Fruit fly (Drosophila melanogaster) whole organism, embryonic: ENCODE results near the gene CG8907.

Experiments used
- Ada2b ChIP-seq: fragments of 200-800 bp; sonication (Bioruptor generic); IDR thresholded peaks from 2 replicates; pipeline ENCODE4 v1.3.6; 2022; ENCODE audit warnings: missing biosample characterization, missing genetic modification characterization
- Adf1 ChIP-seq: fragments of 200-800 bp; sonication (Bioruptor generic); IDR thresholded peaks from 2 replicates; pipeline ENCODE4 v1.3.6; 2022; ENCODE audit warnings: missing biosample characterization, missing genetic modification characterization
- BEAF-32 ChIP-seq: fragments of 200-800 bp; sonication (Bioruptor generic); optimal IDR thresholded peaks from 3 replicates; lab custom pipeline; 2017; ENCODE audit warnings: missing biosample characterization, missing genetic modification characterization, mild to moderate bottlenecking, moderate library complexity, missing genetic modification reagents
- Bdp1 ChIP-seq: fragments of 200-800 bp; sonication (Bioruptor generic); optimal IDR thresholded peaks from 3 replicates; lab custom pipeline; 2016; ENCODE audit warnings: missing biosample characterization, missing genetic modification characterization
- CG10321 ChIP-seq: fragments of 200-800 bp; sonication (Bioruptor generic); IDR thresholded peaks from 2 replicates; pipeline ENCODE4 v1.3.6; 2022; ENCODE audit warnings: missing biosample characterization, missing genetic modification characterization
- CG10462 ChIP-seq: fragments of 200-800 bp; sonication (Bioruptor generic); optimal IDR thresholded peaks from 2 replicates; lab custom pipeline; 2016; ENCODE audit warnings: missing biosample characterization, missing genetic modification characterization
- CG11504 ChIP-seq: fragments of 200-800 bp; sonication (Bioruptor generic); optimal IDR thresholded peaks from 3 replicates; lab custom pipeline; 2019; ENCODE audit warnings: missing biosample characterization, mild to moderate bottlenecking, missing genetic modification characterization, moderate library complexity
- CG1233 ChIP-seq: fragments of 200-800 bp; sonication (Bioruptor generic); optimal IDR thresholded peaks from 4 replicates; lab custom pipeline; 2018; ENCODE audit warnings: missing biosample characterization, mild to moderate bottlenecking, missing genetic modification characterization
- CG14965 ChIP-seq: fragments of 200-800 bp; sonication (Bioruptor generic); optimal IDR thresholded peaks from 2 replicates; lab custom pipeline; 2016; ENCODE audit warnings: missing biosample characterization, missing genetic modification characterization, borderline replicate concordance
- CG15479 ChIP-seq: fragments of 200-800 bp; sonication (Bioruptor generic); optimal IDR thresholded peaks from 3 replicates; lab custom pipeline; 2019; ENCODE audit warnings: missing biosample characterization, mild to moderate bottlenecking, missing genetic modification characterization, moderate library complexity
- CG17568 ChIP-seq: fragments of 200-800 bp; sonication (Bioruptor generic); optimal IDR thresholded peaks from 2 replicates; lab custom pipeline; 2018; ENCODE audit warnings: missing biosample characterization, mild to moderate bottlenecking, missing genetic modification characterization, moderate library complexity
- CG31224 ChIP-seq: fragments of 200-800 bp; sonication (Bioruptor generic); IDR thresholded peaks from 2 replicates; pipeline ENCODE4 v1.3.6; 2022; ENCODE audit warnings: missing biosample characterization, missing genetic modification characterization
- CG33557 ChIP-seq: fragments of 200-800 bp; sonication (Bioruptor generic); optimal IDR thresholded peaks from 2 replicates; lab custom pipeline; 2019; ENCODE audit warnings: missing biosample characterization, mild to moderate bottlenecking, missing genetic modification characterization, moderate library complexity
- CG3847 ChIP-seq: fragments of 200-800 bp; sonication (Bioruptor generic); IDR thresholded peaks from 2 replicates; pipeline ENCODE4 v1.3.6; 2022; ENCODE audit warnings: missing biosample characterization, missing genetic modification characterization
- CG43689 ChIP-seq: fragments of 200-800 bp; sonication (Bioruptor generic); IDR thresholded peaks from 2 replicates; pipeline ENCODE4 v1.3.6; 2022; ENCODE audit warnings: missing biosample characterization, missing genetic modification characterization
- CG5180 ChIP-seq: fragments of 200-800 bp; sonication (Bioruptor generic); optimal IDR thresholded peaks from 3 replicates; lab custom pipeline; 2017; ENCODE audit warnings: missing biosample characterization, missing genetic modification characterization, mild to moderate bottlenecking, moderate library complexity, missing genetic modification reagents
- CTCF ChIP-seq: fragments of 200-800 bp; sonication (Bioruptor generic); optimal IDR thresholded peaks from 2 replicates; lab custom pipeline; 2017; ENCODE audit warnings: missing biosample characterization, mild to moderate bottlenecking, missing genetic modification characterization, moderate library complexity
- Dip3 ChIP-seq: fragments of 200-800 bp; sonication (Bioruptor generic); optimal IDR thresholded peaks from 3 replicates; lab custom pipeline; 2016; ENCODE audit warnings: missing biosample characterization, missing genetic modification characterization
- E2f1 ChIP-seq: fragments of 200-800 bp; sonication (Bioruptor generic); IDR thresholded peaks from 2 replicates; pipeline ENCODE4 v1.3.6; 2022; ENCODE audit warnings: missing biosample characterization, missing genetic modification characterization
- Ets97D ChIP-seq: fragments of 200-800 bp; sonication (Bioruptor generic); optimal IDR thresholded peaks from 3 replicates; lab custom pipeline; 2016; ENCODE audit warnings: missing biosample characterization, missing genetic modification characterization
- Fer2 ChIP-seq: fragments of 200-800 bp; sonication (Bioruptor generic); optimal IDR thresholded peaks from 2 replicates; lab custom pipeline; 2018; ENCODE audit warnings: missing biosample characterization, mild to moderate bottlenecking, missing genetic modification characterization, moderate library complexity
- Fer3 ChIP-seq: fragments of 200-800 bp; sonication (Bioruptor generic); optimal IDR thresholded peaks from 2 replicates; lab custom pipeline; 2018; ENCODE audit warnings: missing biosample characterization, mild to moderate bottlenecking, missing genetic modification characterization, moderate library complexity
- HmgD ChIP-seq: fragments of 200-800 bp; sonication (Bioruptor generic); optimal IDR thresholded peaks from 3 replicates; lab custom pipeline; 2016; ENCODE audit warnings: missing biosample characterization, missing genetic modification characterization
- Myb ChIP-seq: fragments of 200-800 bp; sonication (Bioruptor generic); optimal IDR thresholded peaks from 2 replicates; lab custom pipeline; 2016; ENCODE audit warnings: missing biosample characterization, missing genetic modification characterization
- Neu2 ChIP-seq: fragments of 200-800 bp; sonication (Bioruptor generic); optimal IDR thresholded peaks from 3 replicates; lab custom pipeline; 2016; ENCODE audit warnings: missing biosample characterization, missing genetic modification characterization, borderline replicate concordance
- Oli ChIP-seq: fragments of 200-800 bp; sonication (Bioruptor generic); optimal IDR thresholded peaks from 2 replicates; lab custom pipeline; 2018; ENCODE audit warnings: missing biosample characterization, mild to moderate bottlenecking, missing genetic modification characterization, moderate library complexity
- Spps ChIP-seq: fragments of 200-800 bp; sonication (Bioruptor generic); optimal IDR thresholded peaks from 2 replicates; lab custom pipeline; 2018; ENCODE audit warnings: missing biosample characterization, mild to moderate bottlenecking, missing genetic modification characterization
- abd-A ChIP-seq: fragments of 200-800 bp; sonication (Bioruptor generic); optimal IDR thresholded peaks from 3 replicates; lab custom pipeline; 2019; ENCODE audit warnings: missing biosample characterization, mild to moderate bottlenecking, missing genetic modification characterization, moderate library complexity
- fd102C ChIP-seq: fragments of 200-800 bp; sonication (Bioruptor generic); optimal IDR thresholded peaks from 2 replicates; lab custom pipeline; 2018; ENCODE audit warnings: missing biosample characterization, mild to moderate bottlenecking, missing genetic modification characterization, moderate library complexity
- fu2 ChIP-seq: fragments of 200-800 bp; sonication (Bioruptor generic); optimal IDR thresholded peaks from 2 replicates; lab custom pipeline; 2016; ENCODE audit warnings: missing biosample characterization, missing genetic modification characterization
- gce ChIP-seq: fragments of 200-800 bp; sonication (Bioruptor generic); IDR thresholded peaks from 3 replicates; pipeline ENCODE4 v1.3.6; 2022; ENCODE audit warnings: missing biosample characterization, missing genetic modification characterization
- gro ChIP-seq: fragments of 200-800 bp; sonication (Bioruptor generic); optimal IDR thresholded peaks from 2 replicates; lab custom pipeline; 2016; ENCODE audit warnings: missing biosample characterization, missing genetic modification characterization
- knrl ChIP-seq: fragments of 200-800 bp; sonication (Bioruptor generic); IDR thresholded peaks from 3 replicates; pipeline ENCODE4 v1.3.6; 2022; ENCODE audit warnings: missing biosample characterization, missing genetic modification characterization; ENCODE audit not compliant: partially characterized antibody
- lilli ChIP-seq: fragments of 200-800 bp; sonication (Bioruptor generic); optimal IDR thresholded peaks from 3 replicates; lab custom pipeline; 2016; ENCODE audit warnings: missing biosample characterization, missing genetic modification characterization
- lmd ChIP-seq: fragments of 200-800 bp; sonication (Bioruptor generic); IDR thresholded peaks from 2 replicates; pipeline ENCODE4 v1.3.6; 2022; ENCODE audit warnings: missing biosample characterization, missing genetic modification characterization
- lov ChIP-seq, 2 experiments: fragments of 200-800 bp in 1 of 2; fragments of >200 bp in 1 of 2; sonication (Bioruptor generic) in 1 of 2; IDR thresholded peaks in 1 of 2; optimal IDR thresholded peaks in 1 of 2; 2 replicates in 1 of 2; 3 replicates in 1 of 2; pipeline versions ENCODE4 v1.3.6 to Lab custom; 2017 to 2022; ENCODE audit warnings: missing biosample characterization in 1 of 2, missing genetic modification characterization in 1 of 2
- phol ChIP-seq: fragments of 200-800 bp; sonication (Bioruptor generic); optimal IDR thresholded peaks from 3 replicates; lab custom pipeline; 2018; ENCODE audit warnings: missing biosample characterization, mild to moderate bottlenecking, missing genetic modification characterization, moderate library complexity
- run ChIP-seq: fragments of 200-800 bp; sonication (Bioruptor generic); optimal IDR thresholded peaks from 3 replicates; lab custom pipeline; 2018; ENCODE audit warnings: missing biosample characterization, mild to moderate bottlenecking, missing genetic modification characterization
- sim ChIP-seq: fragments of 200-800 bp; sonication (Bioruptor generic); IDR thresholded peaks from 2 replicates; pipeline ENCODE4 v1.3.6; 2022; ENCODE audit warnings: missing biosample characterization, missing genetic modification characterization
- sqz ChIP-seq: fragments of 200-800 bp; sonication (Bioruptor generic); optimal IDR thresholded peaks from 3 replicates; lab custom pipeline; 2018; ENCODE audit warnings: missing biosample characterization, mild to moderate bottlenecking, missing genetic modification characterization
- toy ChIP-seq: fragments of 200-800 bp; sonication (Bioruptor generic); IDR thresholded peaks from 2 replicates; pipeline ENCODE4 v1.3.6; 2022; ENCODE audit warnings: missing biosample characterization, missing genetic modification characterization
- trh ChIP-seq: fragments of 200-800 bp; sonication (Bioruptor generic); optimal IDR thresholded peaks from 2 replicates; lab custom pipeline; 2016; ENCODE audit warnings: missing biosample characterization, missing genetic modification characterization
- twi ChIP-seq: fragments of 200-800 bp; optimal IDR thresholded peaks from 2 replicates; lab custom pipeline; 2019; ENCODE audit warnings: missing biosample characterization, mild to moderate bottlenecking, missing genetic modification characterization, moderate library complexity
- tx ChIP-seq: fragments of 200-800 bp; sonication (Bioruptor generic); optimal IDR thresholded peaks from 2 replicates; lab custom pipeline; 2016; ENCODE audit warnings: missing biosample characterization, missing genetic modification characterization
- usp ChIP-seq: fragments of >200 bp; optimal IDR thresholded peaks from 2 replicates; lab custom pipeline; 2017; ENCODE audit warnings: missing biosample characterization, missing genetic modification characterization
- z ChIP-seq: fragments of 200-800 bp; sonication (Bioruptor generic); IDR thresholded peaks from 3 replicates; pipeline ENCODE4 v1.3.6; 2022; ENCODE audit warnings: missing biosample characterization, missing genetic modification characterization

The CG8907 gene

DNA sequence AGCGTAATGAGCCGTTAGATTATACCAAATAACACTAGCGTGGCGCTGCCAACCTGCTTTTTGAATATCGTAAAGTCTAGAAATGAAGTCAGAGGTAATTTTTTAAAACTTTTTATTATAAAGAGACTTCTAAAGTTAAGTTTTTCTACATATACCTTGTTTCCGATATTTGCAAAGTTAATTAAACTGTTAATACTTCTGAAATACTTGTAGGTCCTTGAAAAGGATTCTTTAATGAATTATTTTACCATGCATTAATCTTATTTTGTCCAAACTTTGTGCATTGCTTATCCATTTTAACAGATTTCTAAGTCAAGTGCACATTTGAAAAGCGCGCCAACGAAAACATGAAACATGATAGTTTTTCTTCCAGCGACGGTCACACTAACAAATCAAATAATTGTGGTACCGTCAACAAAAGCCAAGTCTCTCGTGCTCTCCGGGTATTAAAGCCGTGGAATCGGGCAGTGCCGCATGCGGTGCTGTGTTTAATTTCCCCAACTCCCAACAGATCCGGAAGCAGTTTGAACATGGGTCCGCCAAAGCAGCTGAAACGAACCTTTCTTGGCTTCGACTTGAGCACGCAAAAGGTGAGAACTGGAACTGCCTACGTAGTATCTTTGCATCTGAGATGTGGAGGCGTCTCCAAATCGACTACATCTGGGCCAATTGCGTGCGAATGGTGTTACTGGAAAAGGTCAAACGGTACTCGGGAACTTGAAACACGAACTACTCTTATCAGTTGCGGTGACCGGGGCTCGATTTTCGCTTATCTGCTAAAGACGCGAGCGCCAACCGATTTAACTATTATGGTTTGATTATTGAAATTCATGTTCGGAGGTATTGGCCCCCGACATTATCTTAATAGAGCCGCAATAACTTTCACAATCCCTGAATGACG is 11.8 kb upstream of the CG8907 start, which contains the start of the genes EMC2A and CG3534 (continued):
- TF ChIP-seq CG43689 (GFP tag; lab: Robert Waterston, UW): no peak
- TF ChIP-seq phol (tag; lab: Kevin White, UChicago): peak; percentile 68
- TF ChIP-seq twi (tag; lab: Kevin White, UChicago): no peak
- no peak for TF ChIP-seq CG14965 (GFP tag; lab: Kevin White, UChicago)
- no peak for TF ChIP-seq fu2 (GFP tag; lab: Kevin White, UChicago)
- TF ChIP-seq lmd (GFP tag; lab: Robert Waterston, UW): no peak
- peak; percentile 10 for TF ChIP-seq BEAF-32
- TF ChIP-seq Oli (tag; lab: Kevin White, UChicago): no peak
- no peak for TF ChIP-seq lilli (GFP tag; lab: Kevin White, UChicago)
- TF ChIP-seq CG33557 (GFP tag; lab: Kevin White, UChicago): no peak

DNA sequence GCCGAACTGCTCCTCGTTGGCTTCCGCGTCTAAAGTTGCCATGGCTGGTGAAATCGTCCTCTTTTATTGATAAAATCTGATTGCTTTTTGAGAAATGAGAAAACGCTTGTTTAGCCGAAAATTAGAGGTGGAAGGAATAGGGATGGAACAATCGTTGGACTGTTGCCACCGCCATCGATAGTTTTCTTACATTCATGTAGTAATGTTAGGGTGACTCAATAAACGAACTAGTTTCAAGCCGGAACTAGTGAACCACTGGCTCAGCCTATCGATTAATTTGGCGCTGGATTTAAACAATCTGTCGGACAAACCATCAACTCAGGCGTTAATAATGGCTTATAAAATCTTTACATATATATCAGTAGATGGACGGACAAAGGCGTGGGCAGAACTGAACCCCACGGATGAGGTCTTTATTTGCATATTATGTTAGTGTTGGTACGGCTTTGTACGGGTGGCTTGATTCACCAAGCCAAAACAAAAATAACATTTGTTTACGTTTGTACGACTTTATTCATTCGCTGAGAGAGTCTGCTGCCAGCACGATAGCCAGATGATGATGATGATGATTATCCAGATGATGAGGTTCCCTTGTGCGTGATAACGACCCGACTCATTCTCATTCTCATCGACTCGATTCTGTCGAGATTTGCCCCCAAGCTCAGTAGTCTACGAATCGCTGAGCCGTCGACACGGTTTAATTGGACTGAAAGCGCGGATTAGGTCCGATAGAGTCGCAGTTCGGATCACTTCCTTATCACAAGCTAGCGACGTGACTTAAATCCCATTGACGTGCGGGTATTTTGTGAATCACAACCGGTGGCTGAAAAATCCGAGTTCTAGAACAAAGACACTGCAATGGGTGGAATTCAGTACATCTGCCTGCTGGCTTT is 5.6 kb upstream of the CG8907 start, which contains the start of the genes Sf3a1 and Irc:
Sf3a1 (minus strand) TSS at position 138 of the 893 bp plus-strand sequence.
Irc (plus strand) TSS at position 658 of the 893 bp plus-strand sequence.
- no peak for TF ChIP-seq Fer3 (tag; lab: Kevin White, UChicago)
- peak; percentile 18 for TF ChIP-seq tx
- TF ChIP-seq abd-A (tag; lab: Kevin White, UChicago): no peak
- no peak for TF ChIP-seq usp (GFP tag; lab: Kevin White, UChicago)
- TF ChIP-seq HmgD (GFP tag; lab: Kevin White, UChicago): peak; percentile 87
- TF ChIP-seq gce: no peak
- TF ChIP-seq CG10321 (GFP tag; lab: Robert Waterston, UW): no peak
- TF ChIP-seq Ets97D: peak; percentile 78
- TF ChIP-seq Dip3 (GFP tag; lab: Kevin White, UChicago): no peak
- no peak for TF ChIP-seq CTCF (GFP tag; lab: Kevin White, UChicago)
- peak; percentile 52 for TF ChIP-seq gro (GFP tag; lab: Kevin White, UChicago)
- TF ChIP-seq run: no peak
- TF ChIP-seq knrl (GFP tag; lab: Robert Waterston, UW): peak; percentile 95
- no peak for TF ChIP-seq z
- no peak for TF ChIP-seq Neu2 (GFP tag; lab: Kevin White, UChicago)
- TF ChIP-seq CG10462 (GFP tag; lab: Kevin White, UChicago): no peak
- no peak for TF ChIP-seq CG11504 (tag; lab: Kevin White, UChicago)
- TF ChIP-seq Fer2 (tag; lab: Kevin White, UChicago): no peak
- peak; percentile 41 for TF ChIP-seq Myb (GFP tag; lab: Kevin White, UChicago)
- no peak for TF ChIP-seq sqz
- no peak for TF ChIP-seq CG31224 (GFP tag; lab: Robert Waterston, UW)
- no peak for TF ChIP-seq Adf1 (GFP tag; lab: Robert Waterston, UW)
- no peak for TF ChIP-seq CG43689 (GFP tag; lab: Robert Waterston, UW)
- peak; percentile 100 for TF ChIP-seq CG17568 (GFP tag; lab: Kevin White, UChicago)
- no peak for TF ChIP-seq Bdp1 (GFP tag; lab: Kevin White, UChicago)
- no peak; the same call in 1 of the 2 replicates for TF ChIP-seq Ada2b (GFP tag; lab: Robert Waterston, UW)
- no peak for TF ChIP-seq Spps (tag; lab: Kevin White, UChicago)
- no peak for TF ChIP-seq trh (GFP tag; lab: Kevin White, UChicago)
- no peak for TF ChIP-seq CG1233 (GFP tag; lab: Kevin White, UChicago)
- no peak for TF ChIP-seq toy (GFP tag; lab: Robert Waterston, UW)
- no peak for TF ChIP-seq E2f1 (GFP tag; lab: Robert Waterston, UW)
- TF ChIP-seq CG5180 (GFP tag; lab: Kevin White, UChicago): no peak
- TF ChIP-seq CG15479 (GFP tag; lab: Kevin White, UChicago): no peak
- TF ChIP-seq sim (GFP tag; lab: Robert Waterston, UW): no peak
- TF ChIP-seq CG3847 (GFP tag; lab: Robert Waterston, UW): peak; percentile 51; the same call in 1 of the 2 replicates
- TF ChIP-seq fd102C (GFP tag; lab: Kevin White, UChicago): no peak
- no peak for TF ChIP-seq lov (optimal IDR thresholded peaks at IDR 0.05; lab: Kevin White, UChicago)
- TF ChIP-seq lov (GFP tag; IDR thresholded peaks at IDR 0.05; lab: Robert Waterston, UW): no peak
